Worm (Caenorhabditis elegans): Measurements from ENCODE around the gene kvs-2.

ce11 chrV:10615496-10615895 is 20.3 kb upstream of the kvs-2 start, which contains the start of gene H09F14.1:
- TF ChIP-seq ceh-40 (GFP tag; IDR thresholded peaks at IDR 0.05): no peak
- no peak for TF ChIP-seq snpc-4 (GFP tag; optimal IDR thresholded peaks at IDR 0.05)
- no peak for TF ChIP-seq snpc-4 (tag; optimal IDR thresholded peaks at IDR 0.05)
